Worm (Caenorhabditis elegans): ENCODE measurements around the gene elpc-4.

elpc-4 gene

DNA sequence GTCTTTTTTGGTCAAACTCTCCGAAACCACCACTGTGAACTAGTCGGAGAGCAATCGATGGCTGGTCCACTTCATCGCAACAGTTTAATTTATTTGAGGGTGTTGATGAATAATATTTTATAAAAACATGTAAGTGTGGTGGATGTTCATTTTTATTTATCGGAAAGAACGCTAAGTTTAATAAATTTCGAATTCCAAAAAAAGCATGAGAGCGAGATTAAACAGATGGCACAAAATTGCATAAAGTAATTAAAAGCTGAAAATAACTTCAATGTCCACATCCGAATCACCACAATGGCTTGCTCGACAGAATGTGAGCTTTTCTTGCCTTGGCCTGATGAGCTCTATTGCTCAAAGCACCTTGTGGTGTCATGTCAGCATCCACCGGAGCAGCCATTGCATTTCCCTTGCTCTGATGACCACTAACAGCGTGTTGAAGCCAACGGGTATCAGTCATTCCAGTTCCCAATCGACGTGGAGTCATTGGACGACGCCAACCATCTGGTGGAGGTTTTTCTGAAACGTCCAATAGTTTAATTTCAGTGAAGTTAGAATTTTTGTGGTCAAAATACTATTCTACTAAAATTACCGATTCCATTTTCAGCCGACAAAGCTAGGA, 33.0 kb upstream of the elpc-4 start:
- no peak for TF ChIP-seq tbx-37 (GFP tag; conservative IDR thresholded peaks at IDR 0.05)
- no peak for TF ChIP-seq scrt-1 (GFP tag; IDR thresholded peaks at IDR 0.05)
- no peak for TF ChIP-seq aly-1 (tag; optimal IDR thresholded peaks at IDR 0.05)
- TF ChIP-seq hmbx-1 (tag; optimal IDR thresholded peaks at IDR 0.05), result no peak
- TF ChIP-seq pes-1 (GFP tag; IDR thresholded peaks at IDR 0.05), result no peak
- peak; percentile 55 for TF ChIP-seq ama-1 (optimal IDR thresholded peaks at IDR 0.05)

DNA sequence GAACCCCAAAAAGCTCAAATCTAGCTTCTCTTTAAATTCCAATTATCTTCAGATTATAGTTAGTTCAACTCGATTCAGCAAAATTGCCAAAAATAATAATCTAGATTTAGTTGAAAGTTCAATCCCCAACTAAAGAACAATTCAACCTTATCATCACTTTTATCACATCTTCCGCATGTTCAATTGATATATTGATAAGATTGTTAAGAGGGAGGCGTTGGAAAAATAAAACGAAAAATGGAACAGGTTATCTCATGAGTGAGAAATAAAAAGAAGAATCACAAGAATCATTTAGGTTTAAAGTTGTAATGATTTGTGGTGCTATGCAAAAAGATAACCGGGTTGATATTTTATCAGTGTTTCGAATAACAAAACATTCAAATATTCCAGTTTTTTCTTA, 31.1 kb upstream of the elpc-4 start:
- TF ChIP-seq ets-7 (tag; optimal IDR thresholded peaks at IDR 0.05), result no peak
- TF ChIP-seq ceh-36 (tag; optimal IDR thresholded peaks at IDR 0.05), result no peak

DNA sequence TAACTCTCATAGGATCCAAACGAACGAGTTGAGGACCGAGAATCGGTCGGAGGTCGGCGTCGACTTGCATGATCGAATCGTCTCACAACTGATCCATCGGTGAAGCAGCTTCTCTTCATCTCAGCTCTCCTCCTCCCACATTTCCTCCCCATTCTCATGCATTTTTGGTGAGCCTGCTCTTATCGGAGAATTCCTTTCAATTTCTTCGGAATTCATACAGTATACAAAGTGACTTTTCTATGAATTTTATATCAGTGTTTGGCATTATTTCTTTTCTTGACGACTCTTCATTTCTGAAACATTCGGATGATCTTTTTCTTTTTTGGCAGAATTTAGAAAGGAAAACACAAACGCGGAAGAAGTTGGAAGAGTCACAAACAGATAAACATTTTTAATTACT, 29.7 kb upstream of the elpc-4 start, which contains the start of gene mec-17:
Gene mec-17, minus strand, starts transcription at position 101 of the 400 bp plus-strand sequence.
- TF ChIP-seq sea-1 (GFP tag; conservative IDR thresholded peaks at IDR 0.05) (no peak), ets-7 (tag; optimal IDR thresholded peaks at IDR 0.05) (no peak), hmbx-1 (tag; optimal IDR thresholded peaks at IDR 0.05) (no peak), aly-1 (tag; optimal IDR thresholded peaks at IDR 0.05) (no peak), tbx-11 (GFP tag; IDR thresholded peaks at IDR 0.05) (no peak)

DNA sequence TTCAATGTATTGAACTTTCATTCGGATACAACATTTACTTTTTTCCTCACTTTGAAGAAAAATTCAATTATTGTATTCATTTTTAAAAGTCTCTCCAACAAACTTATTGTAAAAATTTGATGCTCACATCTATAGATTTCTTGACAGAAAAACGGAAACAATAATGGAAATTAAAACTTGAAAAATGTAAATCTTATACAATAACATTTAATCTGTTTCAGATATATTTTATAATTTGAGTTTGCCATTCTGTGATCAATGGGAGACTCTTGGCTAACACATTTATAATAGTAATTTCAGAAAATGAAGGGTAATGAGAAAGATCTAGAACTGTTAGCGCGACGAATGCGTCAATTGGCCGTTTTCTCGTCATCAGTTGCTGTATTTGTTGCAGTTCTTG, 28.4 kb upstream of the elpc-4 start, which contains the start of gene col-115:
Gene col-115, plus strand, starts transcription at position 301 of the 400 bp plus-strand sequence.
- TF ChIP-seq ceh-13 (GFP tag; optimal IDR thresholded peaks at IDR 0.05) (no peak), tbx-11 (GFP tag; IDR thresholded peaks at IDR 0.05) (no peak), sea-1 (GFP tag; conservative IDR thresholded peaks at IDR 0.05) (no peak), hmg-4 (GFP tag; optimal IDR thresholded peaks at IDR 0.05) (no peak), flt-1 (GFP tag; IDR thresholded peaks at IDR 0.05) (no peak), ama-1 (optimal IDR thresholded peaks at IDR 0.05) (no peak), ceh-36 (tag; optimal IDR thresholded peaks at IDR 0.05) (no peak), aly-1 (tag; optimal IDR thresholded peaks at IDR 0.05) (no peak), scrt-1 (GFP tag; IDR thresholded peaks at IDR 0.05) (no peak)

DNA sequence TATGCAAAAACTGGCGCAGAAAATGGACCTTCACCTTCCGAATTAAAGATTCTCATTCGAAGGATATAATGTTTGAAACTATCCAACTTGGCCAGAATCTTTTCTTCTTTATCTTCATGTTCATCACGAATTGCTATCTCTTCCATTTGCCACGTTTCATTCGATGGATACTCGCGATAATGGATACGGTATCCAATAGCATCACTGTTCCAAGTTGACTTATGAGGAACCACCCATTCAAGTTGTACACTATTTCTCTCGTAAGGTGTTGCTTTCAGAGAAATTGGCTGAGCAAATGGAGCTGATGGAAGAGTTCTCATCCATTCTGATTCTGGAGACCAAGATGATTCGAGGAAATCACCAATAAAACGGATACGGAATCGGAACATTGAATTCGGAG, 22.1 kb upstream of the elpc-4 start:
- TF ChIP-seq flt-1 (GFP tag; IDR thresholded peaks at IDR 0.05), result no peak

DNA sequence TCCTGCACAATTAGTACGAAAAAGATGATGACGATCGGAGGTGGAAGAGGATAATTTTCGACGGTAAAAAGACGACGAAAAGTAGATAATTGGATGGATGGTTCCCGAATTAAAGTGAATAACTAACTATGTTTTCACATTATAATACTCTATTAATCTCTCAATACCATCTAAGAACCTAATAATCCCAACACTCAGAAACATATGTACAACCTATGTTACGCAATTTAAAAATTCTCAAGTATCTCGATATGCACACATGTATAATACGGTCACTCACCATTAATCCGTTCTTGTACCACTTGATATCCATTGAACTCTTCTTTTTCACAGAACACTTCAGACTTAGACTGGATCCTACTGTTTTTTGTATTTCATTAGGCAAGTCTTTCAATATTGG, 16.0 kb upstream of the elpc-4 start:
- TF ChIP-seq ceh-36 (tag; optimal IDR thresholded peaks at IDR 0.05) (peak; percentile 53), scrt-1 (GFP tag; IDR thresholded peaks at IDR 0.05) (no peak), tra-4 (tag; optimal IDR thresholded peaks at IDR 0.05) (no peak), hmg-4 (GFP tag; optimal IDR thresholded peaks at IDR 0.05) (no peak)

DNA sequence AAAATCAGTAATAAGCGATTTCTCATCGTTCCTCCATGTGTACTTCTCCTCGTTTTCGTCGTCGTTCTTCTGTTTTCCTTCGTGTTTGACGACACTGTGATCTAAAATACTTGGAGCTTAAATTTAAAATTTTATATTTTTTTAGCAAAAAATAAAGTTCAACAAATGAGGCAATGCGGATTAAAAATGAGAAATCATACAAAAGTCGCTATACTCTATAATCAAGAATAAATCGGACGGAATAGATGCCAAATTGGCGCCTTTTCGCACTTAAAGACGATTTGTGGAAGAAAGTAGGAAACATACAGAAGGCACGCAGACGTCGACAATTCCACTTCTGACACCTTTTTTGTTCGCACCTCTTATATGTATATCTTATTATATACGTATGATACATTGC, 12.8 kb upstream of the elpc-4 start, which contains the start of gene rig-4:
Gene rig-4, minus strand, starts transcription at position 101 of the 400 bp plus-strand sequence.
- TF ChIP-seq hmg-4 (GFP tag; optimal IDR thresholded peaks at IDR 0.05) (no peak), pes-1 (GFP tag; IDR thresholded peaks at IDR 0.05) (no peak), tra-4 (tag; optimal IDR thresholded peaks at IDR 0.05) (no peak), tbx-37 (GFP tag; conservative IDR thresholded peaks at IDR 0.05) (no peak), ceh-36 (tag; optimal IDR thresholded peaks at IDR 0.05) (no peak), ama-1 (optimal IDR thresholded peaks at IDR 0.05) (no peak), sea-1 (GFP tag; conservative IDR thresholded peaks at IDR 0.05) (no peak), F13C5.2 (tag; optimal IDR thresholded peaks at IDR 0.05) (no peak), aly-1 (tag; optimal IDR thresholded peaks at IDR 0.05) (no peak), scrt-1 (GFP tag; IDR thresholded peaks at IDR 0.05) (no peak), hmbx-1 (tag; optimal IDR thresholded peaks at IDR 0.05) (no peak), B0310.2 (tag; optimal IDR thresholded peaks at IDR 0.05) (no peak), ets-7 (tag; optimal IDR thresholded peaks at IDR 0.05) (no peak), tbx-11 (GFP tag; IDR thresholded peaks at IDR 0.05) (no peak), hnd-1 (tag; optimal IDR thresholded peaks at IDR 0.05) (no peak), ceh-13 (GFP tag; optimal IDR thresholded peaks at IDR 0.05) (no peak), flt-1 (GFP tag; IDR thresholded peaks at IDR 0.05) (no peak)

DNA sequence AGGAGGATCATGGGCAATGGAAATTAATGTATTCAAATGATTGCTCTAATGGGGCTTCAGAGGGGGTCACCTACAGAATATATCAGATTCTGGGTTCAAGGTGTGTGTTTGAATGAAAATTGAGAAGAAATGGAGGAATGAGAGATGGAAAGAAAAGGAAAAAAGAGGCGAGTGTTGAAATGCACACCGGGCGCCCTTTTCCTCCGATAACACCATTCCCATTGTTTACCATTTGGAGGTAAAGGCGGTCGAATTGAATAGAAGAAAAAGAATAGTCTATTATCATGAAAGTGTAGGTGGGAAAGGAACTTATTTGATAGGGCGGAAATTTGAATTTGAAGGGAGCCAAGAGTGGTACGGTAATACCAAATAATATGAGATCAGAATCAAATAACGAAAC, 11.4 kb upstream of the elpc-4 start:
- no peak for TF ChIP-seq B0310.2 (tag; optimal IDR thresholded peaks at IDR 0.05)
- no peak for TF ChIP-seq ets-7 (tag; optimal IDR thresholded peaks at IDR 0.05)
- TF ChIP-seq aly-1 (tag; optimal IDR thresholded peaks at IDR 0.05), result no peak
- TF ChIP-seq sea-1 (GFP tag; conservative IDR thresholded peaks at IDR 0.05), result no peak
- no peak for TF ChIP-seq scrt-1 (GFP tag; IDR thresholded peaks at IDR 0.05)
- no peak for TF ChIP-seq hmbx-1 (tag; optimal IDR thresholded peaks at IDR 0.05)
- no peak for TF ChIP-seq ceh-13 (GFP tag; optimal IDR thresholded peaks at IDR 0.05)
- no peak for TF ChIP-seq tra-4 (tag; optimal IDR thresholded peaks at IDR 0.05)
- TF ChIP-seq hmg-4 (GFP tag; optimal IDR thresholded peaks at IDR 0.05), result no peak
- TF ChIP-seq hnd-1 (tag; optimal IDR thresholded peaks at IDR 0.05), result no peak

DNA sequence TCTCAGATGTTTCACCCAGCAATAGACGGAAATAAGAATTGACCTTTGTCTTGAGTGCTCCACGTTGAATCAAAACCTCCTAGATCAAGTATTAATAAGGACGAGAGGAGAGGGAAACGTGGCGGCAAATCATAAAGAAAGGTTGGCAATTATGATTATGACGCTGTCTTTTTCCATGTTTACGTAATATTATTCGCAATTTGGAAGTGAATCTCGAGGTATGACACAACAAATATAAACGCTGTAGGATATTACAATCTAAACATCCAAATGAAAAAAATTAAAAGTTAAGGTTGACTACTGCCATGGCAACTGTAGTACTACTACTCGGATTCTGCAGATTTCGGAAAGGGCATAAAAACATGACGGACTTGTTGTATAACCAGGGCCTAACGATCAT, 10.6 kb upstream of the elpc-4 start:
- TF ChIP-seq pes-1 (GFP tag; IDR thresholded peaks at IDR 0.05) (no peak), flt-1 (GFP tag; IDR thresholded peaks at IDR 0.05) (no peak), hmg-4 (GFP tag; optimal IDR thresholded peaks at IDR 0.05) (no peak), tra-4 (tag; optimal IDR thresholded peaks at IDR 0.05) (no peak), ceh-36 (tag; optimal IDR thresholded peaks at IDR 0.05) (no peak), scrt-1 (GFP tag; IDR thresholded peaks at IDR 0.05) (no peak), hmbx-1 (tag; optimal IDR thresholded peaks at IDR 0.05) (no peak), tbx-11 (GFP tag; IDR thresholded peaks at IDR 0.05) (no peak), hnd-1 (tag; optimal IDR thresholded peaks at IDR 0.05) (no peak), ceh-13 (GFP tag; optimal IDR thresholded peaks at IDR 0.05) (no peak), aly-1 (tag; optimal IDR thresholded peaks at IDR 0.05) (no peak), tbx-37 (GFP tag; conservative IDR thresholded peaks at IDR 0.05) (no peak)
